Worm (Caenorhabditis elegans) whole organism, midembryonic: ENCODE data around the gene K08D8.2.

Experiments used
- T22C8.4 ChIP-seq: fragments of 200-800 bp; sonication (Bioruptor generic); IDR thresholded peaks from 2 replicates; pipeline ENCODE4 v1.3.6; 2022; ENCODE audit warnings: missing genetic modification characterization, missing compliant biosample characterization
- cog-1 ChIP-seq: sonication (generic microtip); optimal IDR thresholded peaks from 2 replicates; lab custom pipeline; 2016; ENCODE audit warnings: missing genetic modification characterization, missing compliant biosample characterization
- flt-1 ChIP-seq: fragments of 200-800 bp; sonication (Bioruptor generic); IDR thresholded peaks from 2 replicates; pipeline ENCODE4 v1.3.6; 2022; ENCODE audit warnings: missing genetic modification characterization, missing compliant biosample characterization
- klf-2 ChIP-seq: fragments of 200-800 bp; sonication (Bioruptor generic); conservative IDR thresholded peaks from 2 replicates; pipeline ENCODE4 v1.3.6; 2022; ENCODE audit warnings: missing genetic modification reagents, missing genetic modification characterization, missing compliant biosample characterization
- med-1 ChIP-seq: sonication (generic microtip); optimal IDR thresholded peaks from 2 replicates; lab custom pipeline; 2017; ENCODE audit warnings: missing genetic modification characterization, mild to moderate bottlenecking, missing compliant biosample characterization, antibody characterized with exemption, missing genetic modification reagents; ENCODE audit not compliant: insufficient read depth
- ref-1 ChIP-seq: fragments of 200-800 bp; sonication (Bioruptor generic); conservative IDR thresholded peaks from 2 replicates; pipeline ENCODE4 v1.3.6; 2022; ENCODE audit warnings: missing genetic modification reagents, missing genetic modification characterization, missing compliant biosample characterization
- tab-1 ChIP-seq: fragments of 200-800 bp; sonication (Bioruptor generic); IDR thresholded peaks from 2 replicates; pipeline ENCODE4 v1.3.6; 2022; ENCODE audit warnings: missing genetic modification characterization, missing compliant biosample characterization
- ztf-23 ChIP-seq: fragments of 200-800 bp; sonication (Bioruptor generic); IDR thresholded peaks from 2 replicates; pipeline ENCODE4 v1.3.6; 2022; ENCODE audit warnings: missing genetic modification reagents, missing genetic modification characterization, missing compliant biosample characterization
- ztf-29 ChIP-seq: fragments of 200-800 bp; sonication (Bioruptor generic); IDR thresholded peaks from 2 replicates; pipeline ENCODE4 v1.3.6; 2022; ENCODE audit warnings: missing genetic modification reagents, missing genetic modification characterization, missing compliant biosample characterization

The K08D8.2 gene

ce11 chrIV:12941254-12941653 is 38.4 kb downstream of the K08D8.2 start, which contains the start of gene dod-24:
TSS of gene dod-24 (minus strand) at chrIV:12941354.
- TF ChIP-seq klf-2 (GFP tag; lab: Robert Waterston, UW) (no peak), med-1 (GFP tag; lab: Kevin White, UChicago) (no peak), ref-1 (GFP tag; lab: Robert Waterston, UW) (no peak), cog-1 (tag; lab: Kevin White, UChicago) (no peak), T22C8.4 (GFP tag; lab: Robert Waterston, UW) (no peak), ztf-23 (GFP tag; lab: Robert Waterston, UW) (no peak), tab-1 (no peak), ztf-29 (no peak)

DNA sequence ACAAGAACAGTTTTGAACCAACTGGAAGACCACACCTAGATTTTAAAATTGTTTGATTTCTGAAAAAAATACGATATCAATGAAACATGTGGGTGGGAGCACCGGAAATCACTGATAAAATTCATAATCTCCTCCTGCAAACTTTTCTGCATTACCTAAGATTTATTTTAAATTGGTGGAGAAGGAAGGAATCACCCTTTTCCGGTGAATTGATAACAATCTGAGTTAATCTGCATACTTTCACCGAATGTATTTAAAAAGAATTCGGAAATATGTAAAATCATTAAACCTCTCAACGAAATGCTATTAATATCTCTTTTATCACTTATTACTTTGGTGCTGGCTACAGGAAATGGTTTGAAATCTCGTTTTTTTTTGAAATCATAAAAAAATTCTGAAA is 39.8 kb downstream of the K08D8.2 start, which contains the start of gene dct-19:
dct-19 (plus strand) TSS at position 301 of the 400 bp plus-strand sequence.
- TF ChIP-seq flt-1 (GFP tag; lab: Robert Waterston, UW) (no peak), ref-1 (GFP tag; lab: Robert Waterston, UW) (no peak), ztf-29 (no peak), ztf-23 (GFP tag; lab: Robert Waterston, UW) (no peak), T22C8.4 (GFP tag; lab: Robert Waterston, UW) (no peak), med-1 (GFP tag; lab: Kevin White, UChicago) (no peak), klf-2 (GFP tag; lab: Robert Waterston, UW) (no peak), tab-1 (no peak), cog-1 (tag; lab: Kevin White, UChicago) (no peak)

- TF ChIP-seq tab-1 (no peak), cog-1 (tag; lab: Kevin White, UChicago) (no peak), ztf-23 (GFP tag; lab: Robert Waterston, UW) (no peak), med-1 (GFP tag; lab: Kevin White, UChicago) (no peak), ztf-29 (no peak), flt-1 (GFP tag; lab: Robert Waterston, UW) (no peak), T22C8.4 (GFP tag; lab: Robert Waterston, UW) (no peak), klf-2 (GFP tag; lab: Robert Waterston, UW) (no peak)
These were observed 43.6 kb downstream of the K08D8.2 start, which contains the start of gene F55G11.1 for ce11 chrIV:12946488-12946887. TSS of gene F55G11.1 (minus strand) at chrIV:12946588.

DNA sequence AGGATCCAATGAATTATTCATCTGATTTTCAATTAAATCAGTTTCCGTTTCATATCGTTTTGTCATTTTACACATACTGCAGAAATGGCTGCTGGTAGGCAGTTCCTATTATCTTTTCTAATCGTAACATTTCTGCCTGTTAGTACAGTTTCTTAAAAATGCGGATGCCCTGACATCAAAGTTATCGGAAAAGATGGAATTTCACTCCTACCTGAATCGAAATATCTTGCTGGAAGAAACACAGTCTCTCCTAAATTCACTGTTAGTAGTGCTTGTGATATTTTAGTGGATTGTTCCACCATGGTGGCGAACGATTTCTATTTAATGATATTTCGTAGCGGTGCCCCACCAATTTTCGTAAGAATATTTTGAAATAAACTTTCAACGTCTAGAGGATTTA is 45.6 kb downstream of the K08D8.2 start, which contains the start of gene F55G11.10:
F55G11.10 (plus strand) TSS at position 301 of the 400 bp plus-strand sequence.
- no peak for TF ChIP-seq tab-1
- TF ChIP-seq ref-1 (GFP tag; lab: Robert Waterston, UW): no peak
